Fruit fly (Drosophila melanogaster): ENCODE data around the gene CG34155.

dm6 chr3R:30590845-30591244 lies 30.8 kb upstream of the CG34155 start:
- TF ChIP-seq psq (optimal IDR thresholded peaks at IDR 0.05) (no peak), insv (optimal IDR thresholded peaks at IDR 0.05) (no peak), h (optimal IDR thresholded peaks at IDR 0.05) (no peak), ttk (optimal IDR thresholded peaks at IDR 0.05) (no peak), Myc (optimal IDR thresholded peaks at IDR 0.05) (no peak)

Measured in Kc167 (cell line).